Fruit fly (Drosophila melanogaster) whole organism, pupa: ENCODE measurements around the gene sty.

Experiments used
- CG10348 ChIP-seq: fragments of 200-800 bp; sonication (Bioruptor generic); IDR thresholded peaks from 2 replicates; pipeline ENCODE4 v1.3.6; 2022; ENCODE audit warnings: missing biosample characterization, missing genetic modification characterization
- CG12605 ChIP-seq: fragments of 200-800 bp; sonication (Bioruptor generic); IDR thresholded peaks from 2 replicates; pipeline ENCODE4 v1.3.6; 2022; ENCODE audit warnings: missing biosample characterization, missing genetic modification characterization
- CG13204 ChIP-seq: fragments of 200-800 bp; sonication (Bioruptor generic); optimal IDR thresholded peaks from 2 replicates; lab custom pipeline; 2018; ENCODE audit warnings: missing biosample characterization, mild to moderate bottlenecking, missing genetic modification characterization, moderate library complexity
- CG14655 ChIP-seq: fragments of 200-800 bp; sonication (Bioruptor generic); optimal IDR thresholded peaks from 3 replicates; lab custom pipeline; 2017; ENCODE audit warnings: mild to moderate bottlenecking, missing biosample characterization, missing genetic modification reagents, missing genetic modification characterization
- CG15710 ChIP-seq: fragments of 200-800 bp; sonication (Bioruptor generic); optimal IDR thresholded peaks from 2 replicates; lab custom pipeline; 2018; ENCODE audit warnings: missing biosample characterization, mild to moderate bottlenecking, missing genetic modification characterization, moderate library complexity
- CG17806 ChIP-seq: fragments of 200-800 bp; sonication (Bioruptor generic); optimal IDR thresholded peaks from 2 replicates; lab custom pipeline; 2018; ENCODE audit warnings: missing biosample characterization, mild to moderate bottlenecking, missing genetic modification characterization, moderate library complexity
- CG32121 ChIP-seq: fragments of 200-800 bp; sonication (Bioruptor generic); IDR thresholded peaks from 2 replicates; pipeline ENCODE4 v1.3.6; 2022; ENCODE audit warnings: missing biosample characterization, missing genetic modification characterization
- CG34367 ChIP-seq: fragments of 200-800 bp; sonication (Bioruptor generic); optimal IDR thresholded peaks from 2 replicates; lab custom pipeline; 2018; ENCODE audit warnings: missing biosample characterization, mild to moderate bottlenecking, missing genetic modification characterization
- CG4496 ChIP-seq: fragments of 200-800 bp; sonication (Bioruptor generic); IDR thresholded peaks from 3 replicates; pipeline ENCODE4 v1.3.6; 2022; ENCODE audit warnings: missing biosample characterization, missing genetic modification characterization
- CG8159 ChIP-seq: fragments of 200-800 bp; sonication (Bioruptor generic); optimal IDR thresholded peaks from 3 replicates; lab custom pipeline; 2018; ENCODE audit warnings: missing biosample characterization, mild to moderate bottlenecking, missing genetic modification characterization, moderate library complexity
- CG8301 ChIP-seq: fragments of 200-800 bp; sonication (Bioruptor generic); optimal IDR thresholded peaks from 2 replicates; lab custom pipeline; 2018; ENCODE audit warnings: missing biosample characterization, mild to moderate bottlenecking, missing genetic modification characterization
- CG9948 ChIP-seq: fragments of 200-800 bp; sonication (Bioruptor generic); optimal IDR thresholded peaks from 2 replicates; lab custom pipeline; 2018; ENCODE audit warnings: missing biosample characterization, mild to moderate bottlenecking, missing genetic modification characterization, moderate library complexity
- D1 ChIP-seq: fragments of 200-800 bp; sonication (Bioruptor generic); optimal IDR thresholded peaks from 2 replicates; lab custom pipeline; 2018; ENCODE audit warnings: missing biosample characterization, mild to moderate bottlenecking, missing genetic modification characterization, moderate library complexity
- EcR ChIP-seq: fragments of 200-800 bp; sonication (Bioruptor generic); optimal IDR thresholded peaks from 3 replicates; lab custom pipeline; 2019; ENCODE audit warnings: missing biosample characterization, missing genetic modification characterization, mild to moderate bottlenecking, moderate library complexity, missing genetic modification reagents
- Ets98B ChIP-seq: fragments of 200-800 bp; sonication (Bioruptor generic); IDR thresholded peaks from 2 replicates; pipeline ENCODE4 v1.3.6; 2022; ENCODE audit warnings: missing biosample characterization, missing genetic modification characterization
- Pif1A ChIP-seq: fragments of 200-800 bp; sonication (Bioruptor generic); optimal IDR thresholded peaks from 3 replicates; lab custom pipeline; 2016; ENCODE audit warnings: missing biosample characterization, missing genetic modification characterization
- Pif1B ChIP-seq: fragments of 200-800 bp; sonication (Bioruptor generic); optimal IDR thresholded peaks from 3 replicates; lab custom pipeline; 2016; ENCODE audit warnings: missing biosample characterization, missing genetic modification characterization
- Snoo ChIP-seq: fragments of 200-800 bp; sonication (Bioruptor generic); optimal IDR thresholded peaks from 3 replicates; lab custom pipeline; 2017; ENCODE audit warnings: missing biosample characterization, mild to moderate bottlenecking, missing genetic modification characterization, inconsistent platforms
- fd96Ca ChIP-seq: fragments of 200-800 bp; sonication (Bioruptor generic); IDR thresholded peaks from 3 replicates; pipeline ENCODE4 v1.3.6; 2022; ENCODE audit warnings: missing biosample characterization, missing genetic modification characterization
- gl ChIP-seq: fragments of 200-800 bp; sonication (Bioruptor generic); optimal IDR thresholded peaks from 2 replicates; lab custom pipeline; 2018; ENCODE audit warnings: missing biosample characterization, mild to moderate bottlenecking, missing genetic modification characterization
- rn ChIP-seq: fragments of 200-800 bp; sonication (Bioruptor generic); IDR thresholded peaks from 2 replicates; pipeline ENCODE4 v1.3.6; 2022; ENCODE audit warnings: missing biosample characterization, missing genetic modification characterization

Gene sty

dm6 chr3L:3424846-3425245, at the start of gene sty:
Gene sty, minus strand, starts transcription at chr3L:3424935.
- TF ChIP-seq CG8301 (tag; lab: Kevin White, UChicago) (no peak), CG14655 (GFP tag; lab: Kevin White, UChicago) (no peak), CG17806 (tag; lab: Kevin White, UChicago) (no peak), Pif1A (no peak), fd96Ca (GFP tag; lab: Robert Waterston, UW) (no peak), gl (tag; lab: Kevin White, UChicago) (no peak), Pif1B (no peak), Snoo (no peak), Ets98B (no peak), CG13204 (GFP tag; lab: Kevin White, UChicago) (no peak), CG4496 (GFP tag; lab: Robert Waterston, UW) (no peak), CG12605 (GFP tag; lab: Robert Waterston, UW) (no peak), CG34367 (no peak), rn (GFP tag; lab: Robert Waterston, UW) (no peak), CG15710 (tag; lab: Kevin White, UChicago) (no peak), CG32121 (GFP tag; lab: Robert Waterston, UW) (no peak), CG8159 (tag; lab: Kevin White, UChicago) (no peak)
- TF ChIP-seq, all 21 proteins: peak for 0

dm6 chr3L:3472786-3473185, 48.1 kb upstream of the sty start:
- TF ChIP-seq CG15710 (tag; lab: Kevin White, UChicago) (peak; percentile 63), Pif1A (peak; percentile 33), rn (GFP tag; lab: Robert Waterston, UW) (no peak), Pif1B (peak; percentile 21), D1 (tag; lab: Kevin White, UChicago) (no peak), CG32121 (GFP tag; lab: Robert Waterston, UW) (no peak), CG34367 (peak; percentile 50), CG13204 (GFP tag; lab: Kevin White, UChicago) (no peak), gl (tag; lab: Kevin White, UChicago) (peak; percentile 22), Snoo (peak; percentile 29), EcR (GFP tag; lab: Kevin White, UChicago) (no peak), CG4496 (GFP tag; lab: Robert Waterston, UW) (peak; percentile 80), CG8159 (tag; lab: Kevin White, UChicago) (peak; percentile 85), CG9948 (peak; percentile 21), Ets98B (peak; percentile 52), CG14655 (GFP tag; lab: Kevin White, UChicago) (no peak), CG12605 (GFP tag; lab: Robert Waterston, UW) (peak; percentile 50; the same call in 1 of the 2 replicates), CG17806 (tag; lab: Kevin White, UChicago) (peak; percentile 56), fd96Ca (GFP tag; lab: Robert Waterston, UW) (no peak; the same call in 2 of the 3 replicates), CG10348 (no peak), CG8301 (tag; lab: Kevin White, UChicago) (no peak)
- TF ChIP-seq, all 21 proteins: peak for 12

- TF ChIP-seq Pif1A (no peak), CG9948 (no peak), Ets98B (no peak), CG15710 (tag; lab: Kevin White, UChicago) (no peak), CG32121 (GFP tag; lab: Robert Waterston, UW) (no peak), D1 (tag; lab: Kevin White, UChicago) (no peak), EcR (GFP tag; lab: Kevin White, UChicago) (no peak), CG17806 (tag; lab: Kevin White, UChicago) (no peak), CG12605 (GFP tag; lab: Robert Waterston, UW) (no peak), Snoo (no peak), CG8301 (tag; lab: Kevin White, UChicago) (no peak), CG14655 (GFP tag; lab: Kevin White, UChicago) (no peak)
Measured at dm6 chr3L:3472063-3472528, 47.4 kb upstream of the sty start, which contains the start of the genes CG32267 and CG42324. Gene CG32267, minus strand, starts transcription at chr3L:3472113. Gene CG42324, plus strand, starts transcription at chr3L:3472447.

- TF ChIP-seq CG8301 (tag; lab: Kevin White, UChicago) = no peak
- peak; percentile 20 for TF ChIP-seq Snoo
- no peak for TF ChIP-seq fd96Ca (GFP tag; lab: Robert Waterston, UW)
- TF ChIP-seq CG14655 (GFP tag; lab: Kevin White, UChicago) = no peak
- peak; percentile 9; the same call in 1 of the 2 replicates for TF ChIP-seq Ets98B
- TF ChIP-seq EcR (GFP tag; lab: Kevin White, UChicago) = no peak
- no peak for TF ChIP-seq CG8159 (tag; lab: Kevin White, UChicago)
- TF ChIP-seq CG4496 (GFP tag; lab: Robert Waterston, UW) = peak; percentile 67
- no peak for TF ChIP-seq CG34367
- TF ChIP-seq Pif1B = no peak
- no peak for TF ChIP-seq gl (tag; lab: Kevin White, UChicago)
Measured at dm6 chr3L:3471174-3471573, 46.4 kb upstream of the sty start, which contains the start of gene CG14971. Gene CG14971, minus strand, starts transcription at chr3L:3471309.

dm6 chr3L:3469709-3470108, 45.0 kb upstream of the sty start:
- TF ChIP-seq Pif1A (no peak), CG8301 (tag; lab: Kevin White, UChicago) (no peak), CG34367 (no peak), gl (tag; lab: Kevin White, UChicago) (no peak), CG8159 (tag; lab: Kevin White, UChicago) (no peak), CG4496 (GFP tag; lab: Robert Waterston, UW) (no peak), Snoo (no peak), EcR (GFP tag; lab: Kevin White, UChicago) (no peak), CG10348 (no peak), CG15710 (tag; lab: Kevin White, UChicago) (no peak), CG32121 (GFP tag; lab: Robert Waterston, UW) (no peak), CG14655 (GFP tag; lab: Kevin White, UChicago) (no peak), rn (GFP tag; lab: Robert Waterston, UW) (no peak)
